Fruit fly (Drosophila melanogaster): Measurements from ENCODE around the gene CG43732.
A peak's percentile ranks its signal among the peaks of the same experiment; 100 is the strongest.

CG43732 gene

dm6 chr3R:19011885-19012284 lies 61.9 kb downstream of the CG43732 start (continued):
- TF ChIP-seq CG1832 (GFP tag; optimal IDR thresholded peaks at IDR 0.05) (no peak), ems (GFP tag; optimal IDR thresholded peaks at IDR 0.05) (no peak), CG8478 (optimal IDR thresholded peaks at IDR 0.05) (no peak), crp (GFP tag; optimal IDR thresholded peaks at IDR 0.05) (no peak), CG3407 (GFP tag; optimal IDR thresholded peaks at IDR 0.05) (no peak), Hr39 (optimal IDR thresholded peaks at IDR 0.05) (no peak), CG12769 (tag; optimal IDR thresholded peaks at IDR 0.05) (no peak), eyg (GFP tag; optimal IDR thresholded peaks at IDR 0.05) (no peak), CG11504 (tag; optimal IDR thresholded peaks at IDR 0.05) (peak; percentile 92), CG18011 (GFP tag; optimal IDR thresholded peaks at IDR 0.05) (no peak), CG30431 (GFP tag; optimal IDR thresholded peaks at IDR 0.05) (no peak), Doc3 (GFP tag; IDR thresholded peaks at IDR 0.05; ENCODE audit: partially characterized antibody) (no peak), CG9727 (GFP tag; optimal IDR thresholded peaks at IDR 0.05) (no peak), pb (GFP tag; optimal IDR thresholded peaks at IDR 0.05) (no peak)

dm6 chr3R:19014027-19014426 lies 64.0 kb downstream of the CG43732 start:
- TF ChIP-seq CkIIα-i1 (GFP tag; IDR thresholded peaks at IDR 0.05) (no peak), fd64A (GFP tag; optimal IDR thresholded peaks at IDR 0.05) (no peak), sug (tag; optimal IDR thresholded peaks at IDR 0.05) (no peak), lola (GFP tag; optimal IDR thresholded peaks at IDR 0.05) (no peak), hb (GFP tag; IDR thresholded peaks at IDR 0.05; ENCODE audit: partially characterized antibody) (no peak), Meics (GFP tag; optimal IDR thresholded peaks at IDR 0.05) (no peak), CG4730 (GFP tag; IDR thresholded peaks at IDR 0.05) (no peak), CG12299 (tag; optimal IDR thresholded peaks at IDR 0.05) (no peak), CG12391 (tag; optimal IDR thresholded peaks at IDR 0.05) (no peak), CG6654 (GFP tag; optimal IDR thresholded peaks at IDR 0.05) (peak; percentile 89), Atf6 (GFP tag; IDR thresholded peaks at IDR 0.05) (no peak), CG11093 (GFP tag; IDR thresholded peaks at IDR 0.05) (no peak), al (GFP tag; IDR thresholded peaks at IDR 0.05) (no peak), sens (GFP tag) (no peak), Hey (tag; optimal IDR thresholded peaks at IDR 0.05) (no peak), cwo (GFP tag; optimal IDR thresholded peaks at IDR 0.05) (no peak), cad (GFP tag; optimal IDR thresholded peaks at IDR 0.05) (peak; percentile 71), crc (GFP tag; optimal IDR thresholded peaks at IDR 0.05) (no peak), cg (GFP tag; optimal IDR thresholded peaks at IDR 0.05) (peak; percentile 63), zf30C (GFP tag; optimal IDR thresholded peaks at IDR 0.05) (no peak), Dref (GFP tag; IDR thresholded peaks at IDR 0.05) (no peak), Bdp1 (GFP tag; optimal IDR thresholded peaks at IDR 0.05) (no peak), NC2α (GFP tag; optimal IDR thresholded peaks at IDR 0.05) (no peak), CG30431 (GFP tag; optimal IDR thresholded peaks at IDR 0.05) (no peak), CG12942 (GFP tag; optimal IDR thresholded peaks at IDR 0.05) (no peak), CG12155 (GFP tag; optimal IDR thresholded peaks at IDR 0.05) (no peak), CG32532 (GFP tag; IDR thresholded peaks at IDR 0.05) (no peak), crol (GFP tag; IDR thresholded peaks at IDR 0.05) (peak; percentile 19; the same call in 1 of the 2 replicates), CG10979 (tag; optimal IDR thresholded peaks at IDR 0.05) (no peak), lbe (GFP tag; optimal IDR thresholded peaks at IDR 0.05) (no peak), CG1647 (GFP tag; optimal IDR thresholded peaks at IDR 0.05) (no peak), maf-S (GFP tag; optimal IDR thresholded peaks at IDR 0.05) (no peak), CTCF (GFP tag; optimal IDR thresholded peaks at IDR 0.05) (peak; percentile 37), rib (GFP tag; IDR thresholded peaks at IDR 0.05) (no peak), Lpt (GFP tag; optimal IDR thresholded peaks at IDR 0.05) (no peak), ham (GFP tag; IDR thresholded peaks at IDR 0.05) (no peak), HLHmδ (GFP tag; optimal IDR thresholded peaks at IDR 0.05) (peak; percentile 27), danr (GFP tag; IDR thresholded peaks at IDR 0.05) (no peak), Dip2 (GFP tag; IDR thresholded peaks at IDR 0.05) (no peak), CG17829 (tag; optimal IDR thresholded peaks at IDR 0.05) (no peak)
